Fruit fly (Drosophila melanogaster) whole organism, adult: ENCODE data around the gene nSyb.

Experiments
- CG5204 ChIP-seq: fragments of 200-800 bp; sonication (Bioruptor generic); optimal IDR thresholded peaks from 2 replicates; lab custom pipeline; 2016; ENCODE audit warnings: missing biosample characterization, missing genetic modification characterization
- cic ChIP-seq: fragments of 200-800 bp; sonication (Bioruptor generic); optimal IDR thresholded peaks from 2 replicates; lab custom pipeline; 2017; ENCODE audit warnings: missing biosample characterization, mild to moderate bottlenecking, missing genetic modification characterization, moderate library complexity

DNA sequence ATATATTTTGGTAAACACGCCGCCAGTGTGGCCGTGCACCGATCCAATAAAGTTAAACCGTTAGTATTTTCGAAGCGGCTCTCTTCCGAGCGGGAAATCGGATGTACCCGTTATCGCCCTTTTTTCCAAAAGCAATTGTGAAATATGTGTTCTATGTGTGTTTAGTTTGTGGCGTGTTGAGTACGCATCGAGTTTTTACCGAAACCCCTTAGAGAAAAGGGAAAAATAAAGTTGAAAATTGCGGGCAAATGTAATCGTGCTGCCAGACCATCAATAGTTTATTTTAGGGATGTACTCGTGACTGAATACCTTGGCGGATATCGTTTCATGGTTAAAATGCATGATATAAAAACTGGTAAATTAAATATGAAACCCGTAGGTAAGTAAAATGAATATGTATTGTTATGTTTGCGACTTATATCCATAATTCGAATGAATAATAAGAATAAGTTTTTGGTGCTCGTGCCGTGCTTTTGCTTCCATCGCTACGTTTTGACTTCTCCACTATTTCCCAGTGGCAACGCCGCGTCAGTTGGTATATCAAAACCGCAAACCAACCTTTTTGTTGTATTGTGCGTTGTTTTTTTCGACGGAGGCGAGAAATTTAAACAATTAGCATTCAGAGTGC lies 1.7 kb upstream of the nSyb start, which contains the start of the genes Mettl2 and Bgb:
- no peak for TF ChIP-seq cic (GFP tag; lab: Kevin White, UChicago)
- TF ChIP-seq CG5204 (GFP tag; lab: Kevin White, UChicago): no peak
